Worm (Caenorhabditis elegans) whole organism, late embryonic: ENCODE measurements around the gene sax-2.

Experiments
- F13H6.1 ChIP-seq: sonication (generic microtip); optimal IDR thresholded peaks from 2 replicates; lab custom pipeline; 2016; ENCODE audit warnings: missing genetic modification characterization, missing compliant biosample characterization
- hlh-13 ChIP-seq: fragments of 200-800 bp; sonication (Bioruptor generic); optimal IDR thresholded peaks from 2 replicates; lab custom pipeline; 2018; ENCODE audit warnings: mild to moderate bottlenecking, missing genetic modification characterization, missing compliant biosample characterization
- sox-2 ChIP-seq: fragments of 200-800 bp; sonication (Bioruptor generic); IDR thresholded peaks from 2 replicates; pipeline ENCODE4 v1.3.6; 2022; ENCODE audit warnings: missing genetic modification reagents, missing genetic modification characterization, missing compliant biosample characterization

- TF ChIP-seq F13H6.1 (tag; lab: Kevin White, UChicago) (no peak), sox-2 (GFP tag; lab: Robert Waterston, UW) (no peak), hlh-13 (GFP tag; lab: Kevin White, UChicago) (no peak)
These were observed 28.2 kb downstream of the sax-2 start for ce11 chrIII:5137685-5138084.
